Worm (Caenorhabditis elegans): ENCODE measurements around the gene die-1.

DNA sequence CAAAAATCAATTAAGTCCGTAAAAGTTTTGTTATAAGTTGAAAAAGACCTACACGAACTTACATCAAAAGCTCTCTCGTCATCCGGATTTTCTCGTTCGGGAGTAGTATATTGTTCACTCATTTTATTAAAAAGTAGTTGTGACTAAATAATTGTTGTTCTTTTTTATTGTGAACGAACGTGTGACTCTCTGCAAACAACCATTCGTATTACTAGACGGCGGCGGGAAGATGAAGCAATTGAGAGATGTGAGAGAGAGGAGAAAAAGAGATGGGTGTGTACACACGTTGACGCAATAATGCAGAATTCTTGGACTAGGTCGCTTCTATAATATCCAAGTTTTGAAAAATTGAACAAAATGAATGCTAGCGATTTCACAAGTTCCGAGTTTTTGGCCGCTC is 22.8 kb downstream of the die-1 start, which contains the start of the genes F52H3.11 and bath-38:
- TF ChIP-seq lin-39 (tag; optimal IDR thresholded peaks at IDR 0.05) (no peak), ama-1 (optimal IDR thresholded peaks at IDR 0.05) (no peak), ztf-11 (tag; optimal IDR thresholded peaks at IDR 0.05) (no peak), unc-39 (tag; optimal IDR thresholded peaks at IDR 0.05) (no peak), elt-1 (tag; optimal IDR thresholded peaks at IDR 0.05) (no peak), nhr-25 (tag; optimal IDR thresholded peaks at IDR 0.05) (no peak), nhr-12 (tag; optimal IDR thresholded peaks at IDR 0.05) (no peak), ceh-82 (tag; optimal IDR thresholded peaks at IDR 0.05) (no peak), snpc-4 (tag; optimal IDR thresholded peaks at IDR 0.05) (no peak), fos-1 (tag; optimal IDR thresholded peaks at IDR 0.05) (no peak)

Data from whole organism, L2 larva.